Worm (Caenorhabditis elegans) whole organism, young adult: Measurements from ENCODE around the gene toh-1.
"Not testable (repeated sequence)": the region's sequence is repeated elsewhere in the genome, so short reads cannot be mapped to it uniquely, and the experiment has no call there.

Experiments used
- C06A6.2 ChIP-seq: fragments of 200-800 bp; sonication (Bioruptor generic); conservative IDR thresholded peaks from 2 replicates; pipeline ENCODE4 v1.3.6; 2022; ENCODE audit warnings: missing genetic modification characterization, missing compliant biosample characterization
- F33H1.4 ChIP-seq: fragments of 200-800 bp; sonication (Bioruptor generic); IDR thresholded peaks from 2 replicates; pipeline ENCODE4 v1.3.6; 2022; ENCODE audit warnings: missing genetic modification reagents, missing genetic modification characterization, missing compliant biosample characterization
- F37B4.10 ChIP-seq: fragments of 200-800 bp; sonication (Bioruptor generic); IDR thresholded peaks from 2 replicates; pipeline ENCODE4 v1.3.6; 2022; ENCODE audit warnings: missing genetic modification characterization, missing compliant biosample characterization
- F39B2.1 ChIP-seq: fragments of 200-800 bp; sonication (Bioruptor generic); IDR thresholded peaks from 2 replicates; pipeline ENCODE4 v1.3.6; 2022; ENCODE audit warnings: missing genetic modification reagents, missing genetic modification characterization, missing compliant biosample characterization
- F55B11.4 ChIP-seq: sonication (generic microtip); optimal IDR thresholded peaks from 2 replicates; lab custom pipeline; 2016; ENCODE audit warnings: missing compliant biosample characterization, missing genetic modification characterization, borderline replicate concordance; ENCODE audit not compliant: insufficient read depth
- T26A5.8 ChIP-seq: sonication (generic microtip); optimal IDR thresholded peaks from 2 replicates; lab custom pipeline; 2016; ENCODE audit warnings: missing genetic modification characterization, missing compliant biosample characterization
- Y79H2A.3 ChIP-seq: fragments of 200-800 bp; sonication (Bioruptor generic); conservative IDR thresholded peaks from 2 replicates; pipeline ENCODE4 v1.3.6; 2022; ENCODE audit warnings: missing genetic modification reagents, missing genetic modification characterization, missing compliant biosample characterization
- Y95B8A.8 ChIP-seq: fragments of 200-800 bp; sonication (Bioruptor generic); IDR thresholded peaks from 2 replicates; pipeline ENCODE4 v1.3.6; 2022; ENCODE audit warnings: missing genetic modification reagents, missing genetic modification characterization, missing compliant biosample characterization
- ZK185.1 ChIP-seq: sonication (generic microtip); optimal IDR thresholded peaks from 2 replicates; lab custom pipeline; 2016; ENCODE audit warnings: mild to moderate bottlenecking, missing genetic modification characterization, missing compliant biosample characterization; ENCODE audit not compliant: poor library complexity, severe bottlenecking
- attf-3 ChIP-seq: fragments of 200-800 bp; sonication (Bioruptor generic); conservative IDR thresholded peaks from 2 replicates; pipeline ENCODE4 v1.3.6; 2022; ENCODE audit warnings: missing genetic modification reagents, missing genetic modification characterization, missing compliant biosample characterization
- attf-6 ChIP-seq: fragments of 200-800 bp; sonication (Bioruptor generic); IDR thresholded peaks from 2 replicates; pipeline ENCODE4 v1.3.6; 2022; ENCODE audit warnings: missing genetic modification reagents, missing genetic modification characterization, missing compliant biosample characterization
- bed-2 ChIP-seq: fragments of 200-800 bp; sonication (Bioruptor generic); IDR thresholded peaks from 2 replicates; pipeline ENCODE4 v1.3.6; 2022; ENCODE audit warnings: missing genetic modification reagents, missing genetic modification characterization, missing compliant biosample characterization
- ccch-3 ChIP-seq: fragments of 200-800 bp; sonication (Bioruptor generic); optimal IDR thresholded peaks from 2 replicates; lab custom pipeline; 2018; ENCODE audit warnings: mild to moderate bottlenecking, missing genetic modification characterization, missing compliant biosample characterization
- cebp-2 ChIP-seq: fragments of 200-800 bp; sonication (Bioruptor generic); IDR thresholded peaks from 2 replicates; pipeline ENCODE4 v1.3.6; 2022; ENCODE audit warnings: missing genetic modification characterization, missing compliant biosample characterization
- egl-18 ChIP-seq: fragments of 200-800 bp; sonication (Bioruptor generic); IDR thresholded peaks from 2 replicates; pipeline ENCODE4 v1.3.6; 2022; ENCODE audit warnings: missing genetic modification reagents, missing genetic modification characterization, missing compliant biosample characterization
- ets-4 ChIP-seq: fragments of 200-800 bp; sonication (Bioruptor generic); optimal IDR thresholded peaks from 2 replicates; lab custom pipeline; 2018; ENCODE audit warnings: mild to moderate bottlenecking, missing genetic modification characterization, missing compliant biosample characterization
- fkh-3 ChIP-seq: sonication (generic microtip); optimal IDR thresholded peaks from 2 replicates; lab custom pipeline; 2016; ENCODE audit warnings: mild to moderate bottlenecking, missing genetic modification characterization, missing compliant biosample characterization
- gei-17 ChIP-seq: fragments of 200-800 bp; sonication (Bioruptor generic); optimal IDR thresholded peaks from 2 replicates; lab custom pipeline; 2018; ENCODE audit warnings: mild to moderate bottlenecking, missing genetic modification characterization, missing compliant biosample characterization
- hmg-1.2 ChIP-seq: fragments of 200-800 bp; sonication (Bioruptor generic); IDR thresholded peaks from 2 replicates; pipeline ENCODE4 v1.3.6; 2022; ENCODE audit warnings: missing genetic modification reagents, missing genetic modification characterization, missing compliant biosample characterization
- let-526 ChIP-seq: fragments of 200-800 bp; sonication (Bioruptor generic); IDR thresholded peaks from 2 replicates; pipeline ENCODE4 v1.3.6; 2022; ENCODE audit warnings: missing genetic modification reagents, missing genetic modification characterization, missing compliant biosample characterization
- let-607 ChIP-seq, 2 experiments: fragments of 200-800 bp in 1 of 2; sonication (Bioruptor generic) in 1 of 2; sonication (generic microtip) in 1 of 2; optimal IDR thresholded peaks; 2 replicates each; lab custom pipeline; 2016 to 2018; ENCODE audit warnings: mild to moderate bottlenecking in 2 of 2, missing compliant biosample characterization in 2 of 2, missing genetic modification characterization in 2 of 2, moderate library complexity in 2 of 2, missing genotype in 1 of 2
- lin-54 ChIP-seq: fragments of 200-800 bp; sonication (Bioruptor generic); optimal IDR thresholded peaks from 2 replicates; lab custom pipeline; 2018; ENCODE audit warnings: mild to moderate bottlenecking, missing genetic modification characterization, missing compliant biosample characterization
- mcd-1 ChIP-seq: fragments of 200-800 bp; sonication (Bioruptor generic); IDR thresholded peaks from 2 replicates; pipeline ENCODE4 v1.3.6; 2022; ENCODE audit warnings: missing genetic modification reagents, missing genetic modification characterization, missing compliant biosample characterization
- mel-28 ChIP-seq: sonication (generic microtip); optimal IDR thresholded peaks from 2 replicates; lab custom pipeline; 2016; ENCODE audit warnings: borderline replicate concordance, mild to moderate bottlenecking, missing genetic modification characterization, missing compliant biosample characterization
- nhr-179 ChIP-seq: sonication (generic microtip); optimal IDR thresholded peaks from 2 replicates; lab custom pipeline; 2016; ENCODE audit warnings: mild to moderate bottlenecking, missing genetic modification characterization, missing compliant biosample characterization
- nhr-80 ChIP-seq: sonication (generic microtip); optimal IDR thresholded peaks from 2 replicates; lab custom pipeline; 2016; ENCODE audit warnings: missing genetic modification characterization, missing compliant biosample characterization
- rpc-1 ChIP-seq, 2 experiments: fragments of 150-350 bp in 1 of 2; sonication (generic microtip) in 1 of 2; optimal IDR thresholded peaks; 2 replicates each; lab custom pipeline; 2014 to 2018; ENCODE audit warnings: missing biosample characterization in 1 of 2, missing genetic modification characterization in 1 of 2, missing genetic modification reagents in 1 of 2, missing genotype in 1 of 2
- somi-1 ChIP-seq: fragments of 200-800 bp; sonication (Bioruptor generic); optimal IDR thresholded peaks from 2 replicates; lab custom pipeline; 2018; ENCODE audit warnings: mild to moderate bottlenecking, missing genetic modification characterization, missing compliant biosample characterization
- unc-130 ChIP-seq: sonication (generic microtip); optimal IDR thresholded peaks from 2 replicates; lab custom pipeline; 2016; ENCODE audit warnings: missing genetic modification reagents, missing genetic modification characterization, missing compliant biosample characterization
- xnd-1 ChIP-seq: sonication (generic microtip); optimal IDR thresholded peaks from 2 replicates; lab custom pipeline; 2016; ENCODE audit warnings: missing genotype, missing genetic modification reagents, missing genetic modification characterization, missing compliant biosample characterization

The toh-1 gene

ce11 chrIII:3843514-3843913 lies 34.7 kb upstream of the toh-1 start, which contains the start of gene C36A4.4:
Gene C36A4.4, minus strand, starts transcription at chrIII:3843614.
- TF ChIP-seq ZK185.1 (tag; lab: Kevin White, UChicago); T26A5.8; hmg-1.2 (GFP tag; lab: Robert Waterston, UW): not testable (repeated sequence)

- not testable (repeated sequence) for TF ChIP-seq Y95B8A.8; cebp-2 (GFP tag; lab: Robert Waterston, UW); xnd-1 (tag; lab: Kevin White, UChicago)
Measured at ce11 chrIII:3840279-3840678, 31.4 kb upstream of the toh-1 start, which contains the start of gene C36A4.11. Gene C36A4.11, plus strand, starts transcription at chrIII:3840579.

- TF ChIP-seq egl-18 (GFP tag; lab: Robert Waterston, UW) (no peak), attf-6 (GFP tag; lab: Robert Waterston, UW) (no peak), rpc-1 (optimal IDR thresholded peaks at IDR 0.05; lab: Kevin White, UChicago) (no peak), rpc-1 (tag; optimal IDR thresholded peaks at IDR 0.05; lab: Kevin White, UChicago) (no peak), F55B11.4 (tag; lab: Kevin White, UChicago) (no peak), F33H1.4 (no peak), somi-1 (GFP tag; lab: Kevin White, UChicago) (no peak), attf-3 (GFP tag; lab: Robert Waterston, UW) (no peak), C06A6.2 (GFP tag; lab: Robert Waterston, UW) (no peak), unc-130 (GFP tag; lab: Kevin White, UChicago) (no peak)
Measured at ce11 chrIII:3839635-3840034, 30.8 kb upstream of the toh-1 start, which contains the start of gene cyp-25A3. Gene cyp-25A3, minus strand, starts transcription at chrIII:3839735.

ce11 chrIII:3834800-3835271 lies 26.0 kb upstream of the toh-1 start, which contains the start of gene cyp-25A2:
Gene cyp-25A2, plus strand, starts transcription at chrIII:3835221.
- TF ChIP-seq attf-6 (GFP tag; lab: Robert Waterston, UW) (no peak), nhr-80 (tag; lab: Kevin White, UChicago) (peak; percentile 78), let-526 (no peak), ets-4 (no peak)

ce11 chrIII:3832291-3832690 lies 23.5 kb upstream of the toh-1 start, which contains the start of gene cyp-25A1:
Gene cyp-25A1, plus strand, starts transcription at chrIII:3832591.
- TF ChIP-seq F37B4.10 (GFP tag; lab: Robert Waterston, UW): no peak
- no peak for TF ChIP-seq lin-54 (GFP tag; lab: Kevin White, UChicago)
- no peak for TF ChIP-seq rpc-1 (optimal IDR thresholded peaks at IDR 0.05; lab: Kevin White, UChicago)
- TF ChIP-seq rpc-1 (tag; optimal IDR thresholded peaks at IDR 0.05; lab: Kevin White, UChicago): no peak
- TF ChIP-seq Y79H2A.3 (GFP tag; lab: Robert Waterston, UW): no peak
- no peak for TF ChIP-seq F33H1.4
- TF ChIP-seq gei-17 (GFP tag; lab: Kevin White, UChicago): no peak
- no peak for TF ChIP-seq let-607 (tag; optimal IDR thresholded peaks at IDR 0.05; lab: Kevin White, UChicago)
- no peak for TF ChIP-seq mel-28 (tag; lab: Kevin White, UChicago)
- TF ChIP-seq F39B2.1: no peak
- no peak for TF ChIP-seq bed-2 (GFP tag; lab: Robert Waterston, UW)
- TF ChIP-seq mcd-1 (GFP tag; lab: Robert Waterston, UW): no peak
- no peak for TF ChIP-seq nhr-179 (tag; lab: Kevin White, UChicago)
- no peak for TF ChIP-seq fkh-3 (tag; lab: Kevin White, UChicago)
- no peak for TF ChIP-seq ccch-3 (GFP tag; lab: Kevin White, UChicago)
